Worm (Caenorhabditis elegans) whole organism, L4 larva: Measurements from ENCODE around the gene mtx-2.

Source experiments
- F26F4.8 ChIP-seq: fragments of 200-800 bp; sonication (Bioruptor generic); conservative IDR thresholded peaks from 2 replicates; pipeline ENCODE4 v1.3.6; 2022; ENCODE audit warnings: missing genetic modification characterization, missing compliant biosample characterization
- F44E2.7 ChIP-seq: fragments of 200-800 bp; sonication (Bioruptor generic); IDR thresholded peaks from 2 replicates; pipeline ENCODE4 v2.1.2; 2022; ENCODE audit warnings: missing genetic modification characterization, missing compliant biosample characterization
- R02D3.7 ChIP-seq: fragments of 150-350 bp; sonication (generic microtip); optimal IDR thresholded peaks from 3 replicates; lab custom pipeline; 2014; ENCODE audit warnings: missing biosample characterization, missing genetic modification characterization
- Y48G9A.11 ChIP-seq: fragments of 200-800 bp; sonication (Bioruptor generic); IDR thresholded peaks from 2 replicates; pipeline ENCODE4 v1.3.6; 2022; ENCODE audit warnings: missing genetic modification reagents, missing genetic modification characterization, missing compliant biosample characterization
- ZK337.2 ChIP-seq: fragments of 200-800 bp; sonication (Bioruptor generic); IDR thresholded peaks from 2 replicates; pipeline ENCODE4 v1.3.6; 2022; ENCODE audit warnings: missing genetic modification reagents, missing genetic modification characterization, missing compliant biosample characterization
- aha-1 ChIP-seq: fragments of 150-350 bp; peaks from one replicate; lab custom pipeline; 2014; ENCODE audit warnings: missing biosample characterization, missing genetic modification characterization
- attf-4 ChIP-seq: sonication (generic microtip); optimal IDR thresholded peaks from 3 replicates; lab custom pipeline; 2017; ENCODE audit warnings: missing biosample characterization, missing genetic modification characterization
- ceh-20 ChIP-seq: fragments of 200-800 bp; sonication (Bioruptor generic); IDR thresholded peaks from 2 replicates; pipeline ENCODE4 v1.3.6; 2022; ENCODE audit warnings: missing genetic modification reagents, missing genetic modification characterization, missing compliant biosample characterization
- ceh-32 ChIP-seq: sonication (generic microtip); optimal IDR thresholded peaks from 2 replicates; lab custom pipeline; 2016; ENCODE audit warnings: mild to moderate bottlenecking, missing genetic modification characterization, missing compliant biosample characterization; ENCODE audit not compliant: poor library complexity
- cey-2 ChIP-seq: sonication (generic microtip); optimal IDR thresholded peaks from 3 replicates; lab custom pipeline; 2017; ENCODE audit warnings: missing genetic modification characterization, mild to moderate bottlenecking, missing compliant biosample characterization, antibody characterized with exemption, borderline replicate concordance; ENCODE audit not compliant: insufficient read depth
- ctbp-1 ChIP-seq: fragments of 200-800 bp; sonication (Bioruptor generic); IDR thresholded peaks from 2 replicates; pipeline ENCODE4 v1.3.6; 2022; ENCODE audit warnings: missing genetic modification reagents, missing genetic modification characterization, missing compliant biosample characterization
- daf-12 ChIP-seq: fragments of 150-350 bp; optimal IDR thresholded peaks from 2 replicates; lab custom pipeline; 2014; ENCODE audit warnings: missing biosample characterization, missing genetic modification reagents, missing genetic modification characterization
- daf-16 ChIP-seq, 3 experiments: sonication (generic microtip); optimal IDR thresholded peaks; 2 replicates each; lab custom pipeline; 2016 to 2017; ENCODE audit warnings: missing genetic modification characterization in 3 of 3, missing genetic modification reagents in 3 of 3, mild to moderate bottlenecking in 2 of 3, missing compliant biosample characterization in 2 of 3, missing biosample characterization in 1 of 3, moderate library complexity in 1 of 3
- daf-19 ChIP-seq: fragments of 200-800 bp; sonication (Bioruptor generic); conservative IDR thresholded peaks from 2 replicates; pipeline ENCODE4 v1.3.6; 2022; ENCODE audit warnings: missing genetic modification characterization, missing compliant biosample characterization
- dmd-8 ChIP-seq: fragments of 200-800 bp; sonication (Bioruptor generic); IDR thresholded peaks from 2 replicates; pipeline ENCODE4 v1.3.6; 2022; ENCODE audit warnings: missing genetic modification characterization, missing compliant biosample characterization
- dpl-1 ChIP-seq: fragments of 150-350 bp; optimal IDR thresholded peaks from 2 replicates; lab custom pipeline; 2014; ENCODE audit warnings: missing biosample characterization, missing genetic modification reagents, missing genetic modification characterization
- egl-27 ChIP-seq: sonication (generic microtip); optimal IDR thresholded peaks from 3 replicates; lab custom pipeline; 2017; ENCODE audit warnings: missing biosample characterization, missing genetic modification reagents, missing genetic modification characterization
- lin-15B ChIP-seq: fragments of 150-350 bp; sonication (generic microtip); optimal IDR thresholded peaks from 3 replicates; lab custom pipeline; 2014; ENCODE audit warnings: missing biosample characterization, missing genetic modification characterization
- lsy-2 ChIP-seq, 2 experiments: fragments of 150-350 bp in 1 of 2; sonication (generic microtip) in 1 of 2; optimal IDR thresholded peaks; 2 replicates each; lab custom pipeline; 2014 to 2017; ENCODE audit warnings: missing biosample characterization in 2 of 2, missing genetic modification characterization in 2 of 2
- madf-9 ChIP-seq: fragments of 200-800 bp; sonication (Bioruptor generic); conservative IDR thresholded peaks from 2 replicates; pipeline ENCODE4 v1.3.6; 2022; ENCODE audit warnings: missing genetic modification reagents, missing genetic modification characterization, missing compliant biosample characterization
- mxl-2 ChIP-seq: fragments of 200-800 bp; sonication (Bioruptor generic); conservative IDR thresholded peaks from 2 replicates; pipeline ENCODE4 v1.3.6; 2022; ENCODE audit warnings: missing genetic modification reagents, missing genetic modification characterization, missing compliant biosample characterization
- mxl-3 ChIP-seq: fragments of 200-800 bp; sonication (Bioruptor generic); optimal IDR thresholded peaks from 2 replicates; lab custom pipeline; 2018; ENCODE audit warnings: mild to moderate bottlenecking, missing genetic modification characterization, missing compliant biosample characterization
- nhr-11 ChIP-seq: fragments of 150-350 bp; optimal IDR thresholded peaks from 2 replicates; lab custom pipeline; 2014; ENCODE audit warnings: missing biosample characterization, missing genetic modification characterization
- nhr-111 ChIP-seq: fragments of 200-800 bp; sonication (Bioruptor generic); optimal IDR thresholded peaks from 2 replicates; lab custom pipeline; 2018; ENCODE audit warnings: mild to moderate bottlenecking, missing genetic modification characterization, missing compliant biosample characterization
- pha-4 ChIP-seq, 2 experiments: fragments of 150-350 bp in 1 of 2; fragments of 200-800 bp in 1 of 2; sonication (Bioruptor generic) in 1 of 2; IDR thresholded peaks in 1 of 2; optimal IDR thresholded peaks in 1 of 2; 2 replicates each; pipeline versions ENCODE4 v1.3.6 to Lab custom; 2014 to 2022; ENCODE audit warnings: missing genetic modification characterization in 2 of 2, missing genetic modification reagents in 2 of 2, missing biosample characterization in 1 of 2, missing compliant biosample characterization in 1 of 2
- php-3 ChIP-seq: fragments of 200-800 bp; sonication (Bioruptor generic); IDR thresholded peaks from 2 replicates; pipeline ENCODE4 v1.3.6; 2022; ENCODE audit warnings: missing genetic modification reagents, missing genetic modification characterization, missing compliant biosample characterization
- pqm-1 ChIP-seq: sonication (generic microtip); optimal IDR thresholded peaks from 2 replicates; lab custom pipeline; 2017; ENCODE audit warnings: missing biosample characterization, missing genetic modification characterization
- unc-62 ChIP-seq, 3 experiments: fragments of 150-350 bp in 1 of 3; sonication (generic microtip); optimal IDR thresholded peaks in 2 of 3; peaks in 1 of 3; 1 replicate in 1 of 3; 2 replicates in 2 of 3; lab custom pipeline; 2014 to 2017; ENCODE audit warnings: missing biosample characterization in 3 of 3, missing genetic modification characterization in 3 of 3, missing genetic modification reagents in 3 of 3, missing genotype in 1 of 3
- zfp-2 ChIP-seq: sonication (generic microtip); optimal IDR thresholded peaks from 2 replicates; lab custom pipeline; 2016; ENCODE audit warnings: mild to moderate bottlenecking, missing genetic modification characterization, missing compliant biosample characterization
- zfp-3 ChIP-seq: fragments of 200-800 bp; sonication (Bioruptor generic); conservative IDR thresholded peaks from 2 replicates; pipeline ENCODE4 v1.3.6; 2022; ENCODE audit warnings: missing genetic modification reagents, missing genetic modification characterization, missing compliant biosample characterization

The mtx-2 gene

DNA sequence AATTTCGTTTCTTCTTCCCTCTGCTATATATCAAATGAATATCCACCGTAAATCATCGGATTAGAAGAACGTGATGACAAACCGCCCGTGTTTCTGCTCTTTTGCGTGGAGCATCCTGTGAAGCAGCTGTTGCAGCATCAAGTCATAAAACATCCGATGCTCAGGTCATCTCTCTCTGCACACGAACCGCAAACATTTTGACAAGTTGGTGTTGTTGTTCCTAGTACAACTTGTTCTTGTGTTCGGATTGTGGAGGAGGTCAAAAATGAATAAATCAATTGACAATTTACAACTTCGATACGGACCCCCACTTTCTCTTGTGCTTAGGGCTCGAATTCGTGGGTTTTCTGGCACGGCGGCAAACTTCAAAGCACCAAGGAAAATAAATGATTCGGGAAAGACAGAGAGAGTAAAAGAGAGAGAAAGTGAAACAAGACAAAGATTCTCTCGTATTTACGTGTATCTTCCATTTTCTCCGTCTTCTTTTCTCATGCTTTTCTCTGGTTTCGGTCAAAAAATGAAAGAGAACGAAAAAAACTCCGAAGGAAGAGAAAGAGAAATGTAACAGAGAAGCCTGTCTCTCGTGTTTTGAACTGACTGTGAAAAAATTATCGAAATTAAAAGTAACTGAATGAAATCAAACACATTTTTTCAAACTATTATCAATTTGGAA, 17.3 kb upstream of the mtx-2 start:
- TF ChIP-seq nhr-11: no peak
- no peak for TF ChIP-seq daf-19 (GFP tag; lab: Robert Waterston, UW)
- TF ChIP-seq lsy-2 (tag; optimal IDR thresholded peaks at IDR 0.05; lab: Kevin White, UChicago): peak in 1 of 2 experiments; percentile 14
- 0 out of 2 replicates have a peak, but pooled peaks have one; percentile 24 for TF ChIP-seq ceh-20

- TF ChIP-seq nhr-111 (GFP tag; lab: Kevin White, UChicago) (no peak), zfp-3 (no peak), dmd-8 (GFP tag; lab: Robert Waterston, UW) (no peak), daf-12 (no peak), php-3 (no peak), dpl-1 (GFP tag; lab: Kevin White, UChicago) (no peak), R02D3.7 (tag; lab: Kevin White, UChicago) (no peak), ceh-32 (no peak), lin-15B (tag; lab: Kevin White, UChicago) (no peak), F26F4.8 (GFP tag; lab: Robert Waterston, UW) (no peak), egl-27 (tag; lab: Kevin White, UChicago) (no peak), mxl-3 (no peak), zfp-2 (tag; lab: Kevin White, UChicago) (no peak), daf-19 (GFP tag; lab: Robert Waterston, UW) (no peak)
Measured at ce11 chrIII:7779313-7779712, 15.9 kb upstream of the mtx-2 start.

DNA sequence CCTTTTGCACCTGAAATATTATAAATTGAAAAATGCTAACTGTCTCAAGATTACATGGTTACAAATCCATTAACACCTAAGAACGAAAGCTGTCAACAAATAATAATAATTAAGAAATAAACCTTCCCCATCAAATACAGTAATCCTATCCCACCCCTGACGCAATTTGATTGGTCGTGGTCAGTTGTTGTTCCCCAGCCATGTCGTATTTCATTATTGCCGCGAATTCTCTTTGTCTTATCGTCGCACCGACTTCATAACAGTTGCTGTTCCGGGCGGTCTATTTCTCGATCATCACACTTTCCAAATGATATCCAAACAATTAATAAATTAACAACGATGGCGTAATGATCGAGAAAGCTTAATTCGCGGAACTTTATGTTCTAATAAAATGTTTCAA, 15.1 kb upstream of the mtx-2 start:
- TF ChIP-seq Y48G9A.11: no peak
- peak in 1 of 2 experiments; percentile 74 for TF ChIP-seq lsy-2 (tag; optimal IDR thresholded peaks at IDR 0.05; lab: Kevin White, UChicago)
- TF ChIP-seq daf-16 (GFP tag; optimal IDR thresholded peaks at IDR 0.05; lab: Kevin White, UChicago): peak in 1 of 2 experiments; percentile 23
- no peak for TF ChIP-seq daf-16 (tag; optimal IDR thresholded peaks at IDR 0.05; lab: Kevin White, UChicago)
- no peak for TF ChIP-seq ZK337.2 (GFP tag; lab: Robert Waterston, UW)

DNA sequence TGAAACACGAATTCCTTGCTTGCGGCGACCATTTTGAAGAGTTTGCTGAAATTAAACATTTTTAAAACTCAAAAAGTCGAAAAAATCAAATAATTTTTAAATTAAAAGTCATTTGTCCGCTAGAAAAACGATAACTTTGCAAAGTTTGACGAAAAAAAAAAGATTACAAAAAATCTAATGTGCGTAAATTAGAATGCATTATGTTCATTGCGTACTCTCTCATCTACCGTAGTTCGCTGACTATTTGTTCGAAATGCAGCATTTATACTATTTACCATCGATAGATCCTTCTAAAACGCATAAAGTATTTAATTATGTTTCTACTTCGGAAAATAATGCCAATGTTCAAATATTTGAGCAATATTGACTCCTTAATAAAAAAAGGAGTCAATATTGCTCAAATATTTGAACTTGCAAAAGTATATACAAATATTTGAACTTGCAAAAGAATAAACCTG, 12.6 kb upstream of the mtx-2 start, which contains the start of gene bath-15:
Gene bath-15 (minus strand): TSS at position 51 of the 458 bp plus-strand sequence.
- TF ChIP-seq daf-19 (GFP tag; lab: Robert Waterston, UW): no peak
- peak in 1 of 2 experiments; percentile 77 for TF ChIP-seq unc-62 (GFP tag; optimal IDR thresholded peaks at IDR 0.05 in 1 of 2; lab: Kevin White, UChicago)
- TF ChIP-seq unc-62 (tag; optimal IDR thresholded peaks at IDR 0.05; lab: Kevin White, UChicago): no peak
- TF ChIP-seq cey-2 (tag; lab: Kevin White, UChicago): no peak

ce11 chrIII:7773791-7774190, 10.4 kb upstream of the mtx-2 start:
- TF ChIP-seq pqm-1 (tag; lab: Kevin White, UChicago) (no peak), ctbp-1 (0 out of 2 replicates have a peak, but pooled peaks have one; percentile 13), aha-1 (tag; lab: Kevin White, UChicago) (peak; percentile 57), mxl-2 (GFP tag; lab: Robert Waterston, UW) (no peak)

DNA sequence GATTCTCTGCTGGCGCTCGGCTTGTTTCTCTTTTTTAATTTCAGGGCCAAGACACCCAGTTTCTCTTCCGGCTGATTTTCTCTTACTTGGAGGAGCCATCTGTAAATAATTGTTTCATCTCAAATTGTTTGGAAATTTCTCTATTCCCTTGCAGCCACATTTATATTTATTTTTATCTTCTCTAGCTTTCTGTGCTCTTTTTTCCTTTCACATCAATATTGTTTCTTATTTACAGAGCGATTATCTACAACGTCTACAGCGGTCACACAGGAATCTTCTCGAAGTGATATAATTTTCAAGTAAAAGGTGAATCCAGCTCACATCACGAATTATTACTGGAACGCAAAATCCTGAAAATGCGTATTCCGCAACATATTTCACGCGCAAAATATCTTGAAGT, 9.5 kb upstream of the mtx-2 start, which contains the start of the genes ZK686.6 and ZK686.1:
Gene ZK686.6 (minus strand): TSS at position 101 of the 400 bp plus-strand sequence.
Gene ZK686.1 (plus strand): TSS at position 234 of the 400 bp plus-strand sequence.
- TF ChIP-seq attf-4 (tag; lab: Kevin White, UChicago) (no peak), pha-4 (GFP tag; IDR thresholded peaks at IDR 0.05; lab: Robert Waterston, UW) (no peak), pha-4 (tag; optimal IDR thresholded peaks at IDR 0.05; lab: Kevin White, UChicago) (no peak), madf-9 (GFP tag; lab: Robert Waterston, UW) (no peak), F44E2.7 (GFP tag; lab: Robert Waterston, UW) (no peak)
